Fruit fly (Drosophila melanogaster) whole organism, wandering third instar larva: ENCODE results near the gene CG3123.

Experiments used
- Abd-B ChIP-seq: fragments of >200 bp; optimal IDR thresholded peaks from 2 replicates; lab custom pipeline; 2017; ENCODE audit warnings: missing biosample characterization, missing genetic modification characterization
- CG32264 ChIP-seq: fragments of 200-800 bp; sonication (Bioruptor generic); optimal IDR thresholded peaks from 2 replicates; lab custom pipeline; 2016; ENCODE audit warnings: missing biosample characterization, missing genetic modification characterization
- CG9705 ChIP-seq: fragments of 200-800 bp; sonication (Bioruptor generic); optimal IDR thresholded peaks from 2 replicates; lab custom pipeline; 2018; ENCODE audit warnings: missing biosample characterization, mild to moderate bottlenecking, missing genetic modification characterization
- CrebA ChIP-seq: fragments of 200-800 bp; sonication (Bioruptor generic); optimal IDR thresholded peaks from 2 replicates; lab custom pipeline; 2016; ENCODE audit warnings: missing biosample characterization, mild to moderate bottlenecking, missing genetic modification characterization, borderline replicate concordance
- Dfd ChIP-seq: fragments of >200 bp; optimal IDR thresholded peaks from 2 replicates; lab custom pipeline; 2017; ENCODE audit warnings: missing biosample characterization, missing genetic modification characterization
- Dif ChIP-seq: fragments of 200-275, 200-300 bp; sonication (Bioruptor generic); optimal IDR thresholded peaks from 2 replicates; lab custom pipeline; 2018; ENCODE audit warnings: missing biosample characterization, missing genetic modification characterization; ENCODE audit not compliant: partially characterized antibody
- GATAd ChIP-seq: sonication (Bioruptor generic); optimal IDR thresholded peaks from 2 replicates; lab custom pipeline; 2016; ENCODE audit warnings: missing biosample characterization, missing genetic modification characterization
- HLH106 ChIP-seq: fragments of 200-800 bp; optimal IDR thresholded peaks from 3 replicates; lab custom pipeline; 2019; ENCODE audit warnings: missing biosample characterization, mild to moderate bottlenecking, missing genetic modification characterization, moderate library complexity
- Hnf4 ChIP-seq: fragments of 200-800 bp; sonication (Bioruptor generic); optimal IDR thresholded peaks from 2 replicates; lab custom pipeline; 2016; ENCODE audit warnings: missing biosample characterization, mild to moderate bottlenecking, missing genetic modification characterization
- Hr78 ChIP-seq: fragments of >200 bp; optimal IDR thresholded peaks from 2 replicates; lab custom pipeline; 2017; ENCODE audit warnings: missing biosample characterization, missing genetic modification characterization
- Hr83 ChIP-seq: fragments of 200-300 bp; sonication (Bioruptor generic); optimal IDR thresholded peaks from 2 replicates; lab custom pipeline; 2016; ENCODE audit warnings: missing biosample characterization, mild to moderate bottlenecking, missing genetic modification characterization, moderate library complexity; ENCODE audit not compliant: poor library complexity, severe bottlenecking
- Jra ChIP-seq: sonication (Bioruptor generic); optimal IDR thresholded peaks from 2 replicates; lab custom pipeline; 2016; ENCODE audit warnings: missing biosample characterization, missing genetic modification characterization
- Mio ChIP-seq: sonication (Bioruptor generic); optimal IDR thresholded peaks from 2 replicates; lab custom pipeline; 2016; ENCODE audit warnings: missing biosample characterization, missing genetic modification characterization
- Myc ChIP-seq: fragments of >200 bp; optimal IDR thresholded peaks from 2 replicates; lab custom pipeline; 2017
- N ChIP-seq: fragments of >200 bp; optimal IDR thresholded peaks from 2 replicates; lab custom pipeline; 2018; ENCODE audit warnings: missing biosample characterization, missing external identifiers, missing genetic modification characterization
- OdsH ChIP-seq: fragments of 200-800 bp; sonication (Bioruptor generic); optimal IDR thresholded peaks from 2 replicates; lab custom pipeline; 2016; ENCODE audit warnings: missing biosample characterization, mild to moderate bottlenecking, missing genetic modification characterization
- Rel ChIP-seq, 2 experiments: fragments of 200-800 bp; sonication (Bioruptor generic) in 1 of 2; optimal IDR thresholded peaks; 2 replicates in 1 of 2; 3 replicates in 1 of 2; lab custom pipeline; 2016 to 2019; ENCODE audit warnings: mild to moderate bottlenecking in 2 of 2, missing biosample characterization in 2 of 2, missing genetic modification characterization in 2 of 2, moderate library complexity in 1 of 2
- Sp1 ChIP-seq: fragments of 200-800 bp; sonication (Bioruptor generic); optimal IDR thresholded peaks from 3 replicates; lab custom pipeline; 2019; ENCODE audit warnings: missing biosample characterization, mild to moderate bottlenecking, missing genetic modification characterization, moderate library complexity
- Vsx2 ChIP-seq: fragments of 200-300, 225-300 bp; sonication (Bioruptor generic); optimal IDR thresholded peaks from 2 replicates; lab custom pipeline; 2018; ENCODE audit warnings: missing biosample characterization, missing genetic modification characterization; ENCODE audit not compliant: partially characterized antibody
- br ChIP-seq: fragments of 200-800 bp; sonication (Bioruptor generic); optimal IDR thresholded peaks from 2 replicates; lab custom pipeline; 2016; ENCODE audit warnings: missing biosample characterization, missing genetic modification characterization
- brk ChIP-seq: fragments of 200-800 bp; sonication (Bioruptor generic); optimal IDR thresholded peaks from 2 replicates; lab custom pipeline; 2016; ENCODE audit warnings: missing biosample characterization, mild to moderate bottlenecking, missing genetic modification characterization
- dl ChIP-seq, 2 experiments: fragments of 175-275, 200-275 bp in 1 of 2; fragments of 200-275 bp in 1 of 2; sonication (Bioruptor generic); optimal IDR thresholded peaks; lab custom pipeline; 2018; ENCODE audit warnings: mild to moderate bottlenecking in 2 of 2, missing biosample characterization in 2 of 2, missing genetic modification characterization in 2 of 2, moderate library complexity in 2 of 2; ENCODE audit not compliant: partially characterized antibody in 2 of 2, insufficient read depth in 1 of 2
- dmrt93B ChIP-seq: fragments of 200-800 bp; sonication (Bioruptor generic); optimal IDR thresholded peaks from 2 replicates; lab custom pipeline; 2018; ENCODE audit warnings: missing biosample characterization, mild to moderate bottlenecking, missing genetic modification characterization
- dsf ChIP-seq: sonication (Bioruptor generic); optimal IDR thresholded peaks from 2 replicates; lab custom pipeline; 2016; ENCODE audit warnings: missing biosample characterization, missing genetic modification characterization, borderline replicate concordance
- ey ChIP-seq: fragments of 200-800 bp; sonication (Bioruptor generic); optimal IDR thresholded peaks from 2 replicates; lab custom pipeline; 2016; ENCODE audit warnings: missing biosample characterization, missing genetic modification characterization
- foxo ChIP-seq, 2 experiments: fragments of 200-800 bp; sonication (Bioruptor generic); optimal IDR thresholded peaks; 2 replicates in 1 of 2; 3 replicates in 1 of 2; lab custom pipeline; 2016 to 2017; ENCODE audit warnings: missing biosample characterization in 2 of 2, missing genetic modification characterization in 2 of 2
- fru ChIP-seq: fragments of 200-800 bp; sonication (Bioruptor generic); optimal IDR thresholded peaks from 3 replicates; lab custom pipeline; 2016; ENCODE audit warnings: missing biosample characterization, mild to moderate bottlenecking, missing genetic modification characterization
- h ChIP-seq: fragments of 200-800 bp; sonication (Bioruptor generic); optimal IDR thresholded peaks from 3 replicates; lab custom pipeline; 2016; ENCODE audit warnings: missing biosample characterization, mild to moderate bottlenecking, missing genetic modification characterization
- jim ChIP-seq: fragments of 175-275, 200-325 bp; sonication (Bioruptor generic); optimal IDR thresholded peaks from 2 replicates; lab custom pipeline; 2016; ENCODE audit warnings: missing biosample characterization, mild to moderate bottlenecking, missing genetic modification characterization
- lola ChIP-seq: fragments of >200 bp; optimal IDR thresholded peaks from 2 replicates; lab custom pipeline; 2017; ENCODE audit warnings: missing biosample characterization, missing genetic modification characterization
- pan ChIP-seq: fragments of >200 bp; optimal IDR thresholded peaks from 2 replicates; lab custom pipeline; 2017
- psq ChIP-seq: fragments of 200-800 bp; sonication (Bioruptor generic); optimal IDR thresholded peaks from 3 replicates; lab custom pipeline; 2017; ENCODE audit warnings: missing biosample characterization, mild to moderate bottlenecking, missing genetic modification characterization, moderate library complexity
- rgr ChIP-seq: fragments of 200-800 bp; sonication (Bioruptor generic); optimal IDR thresholded peaks from 3 replicates; lab custom pipeline; 2016; ENCODE audit warnings: missing biosample characterization, mild to moderate bottlenecking, missing genetic modification characterization
- sage ChIP-seq: fragments of 200-800 bp; sonication (Bioruptor generic); optimal IDR thresholded peaks from 2 replicates; lab custom pipeline; 2016; ENCODE audit warnings: missing biosample characterization, mild to moderate bottlenecking, missing genetic modification characterization
- sv ChIP-seq: fragments of 200-800 bp; sonication (Bioruptor generic); optimal IDR thresholded peaks from 3 replicates; lab custom pipeline; 2016; ENCODE audit warnings: missing biosample characterization, missing genetic modification characterization
- tai ChIP-seq: sonication (Bioruptor generic); optimal IDR thresholded peaks from 2 replicates; lab custom pipeline; 2016; ENCODE audit warnings: missing biosample characterization, missing genetic modification characterization
- usp ChIP-seq: fragments of >200 bp; optimal IDR thresholded peaks from 2 replicates; lab custom pipeline; 2017; ENCODE audit warnings: missing biosample characterization, missing genetic modification characterization
- woc ChIP-seq: sonication (Bioruptor generic); optimal IDR thresholded peaks from 2 replicates; lab custom pipeline; 2016; ENCODE audit warnings: missing biosample characterization, mild to moderate bottlenecking, missing genetic modification characterization

CG3123 gene

dm6 chr2L:2874185-2874541, 48.9 kb upstream of the CG3123 start, which contains the start of gene Ifrd1:
Gene Ifrd1, minus strand, starts transcription at chr2L:2874489.
- TF ChIP-seq CrebA = no peak
- no peak for TF ChIP-seq OdsH (GFP tag; lab: Kevin White, UChicago)
- TF ChIP-seq usp (GFP tag; lab: Kevin White, UChicago) = no peak
- TF ChIP-seq Hr78 (GFP tag; lab: Kevin White, UChicago) = no peak
- no peak for TF ChIP-seq Rel (GFP tag; optimal IDR thresholded peaks at IDR 0.05; lab: Kevin White, UChicago)
- TF ChIP-seq Rel (tag; optimal IDR thresholded peaks at IDR 0.05; lab: Kevin White, UChicago) = no peak
- TF ChIP-seq brk (GFP tag; lab: Kevin White, UChicago) = no peak
- TF ChIP-seq h (GFP tag; lab: Kevin White, UChicago) = no peak
- no peak for TF ChIP-seq pan (lab: Kevin White, UChicago)
- no peak for TF ChIP-seq dl (GFP tag; optimal IDR thresholded peaks at IDR 0.05; lab: Kevin White, UChicago; ENCODE audit: insufficient read depth in 1 of 2, partially characterized antibody in 2 of 2)
- TF ChIP-seq CG9705 (GFP tag; lab: Kevin White, UChicago) = no peak
- no peak for TF ChIP-seq Hnf4 (GFP tag; lab: Kevin White, UChicago)
- TF ChIP-seq rgr (GFP tag; lab: Kevin White, UChicago) = no peak
- no peak for TF ChIP-seq lola (GFP tag; lab: Kevin White, UChicago)
- no peak for TF ChIP-seq sv (GFP tag; lab: Kevin White, UChicago)
- no peak for TF ChIP-seq dsf (GFP tag; lab: Kevin White, UChicago)
- TF ChIP-seq psq = no peak
- TF ChIP-seq woc (GFP tag; lab: Kevin White, UChicago) = no peak
- TF ChIP-seq Dfd (GFP tag; lab: Kevin White, UChicago) = no peak

- TF ChIP-seq Hr83 (GFP tag; lab: Kevin White, UChicago) (no peak), woc (GFP tag; lab: Kevin White, UChicago) (peak; percentile 29)
Measured at dm6 chr2L:2873729-2874127, 48.4 kb upstream of the CG3123 start.

dm6 chr2L:2872968-2873728, 47.8 kb upstream of the CG3123 start:
- no peak for TF ChIP-seq pan (lab: Kevin White, UChicago)
- no peak for TF ChIP-seq Hr83 (GFP tag; lab: Kevin White, UChicago)
- peak; percentile 32 for TF ChIP-seq sv (GFP tag; lab: Kevin White, UChicago)
- no peak for TF ChIP-seq Dif
- peak in 1 of 2 experiments; percentile 77 for TF ChIP-seq foxo (GFP tag; optimal IDR thresholded peaks at IDR 0.05; lab: Kevin White, UChicago)
- no peak for TF ChIP-seq dl (GFP tag; optimal IDR thresholded peaks at IDR 0.05; lab: Kevin White, UChicago; ENCODE audit: insufficient read depth in 1 of 2, partially characterized antibody in 2 of 2)
- TF ChIP-seq jim (GFP tag; lab: Kevin White, UChicago) = no peak
- peak; percentile 33 for TF ChIP-seq ey
- peak; percentile 45 for TF ChIP-seq Sp1 (GFP tag; lab: Kevin White, UChicago)
- no peak for TF ChIP-seq Abd-B (GFP tag; lab: Kevin White, UChicago)
- no peak for TF ChIP-seq usp (GFP tag; lab: Kevin White, UChicago)
- peak; percentile 46 for TF ChIP-seq OdsH (GFP tag; lab: Kevin White, UChicago)
- TF ChIP-seq brk (GFP tag; lab: Kevin White, UChicago) = no peak
- TF ChIP-seq Dfd (GFP tag; lab: Kevin White, UChicago) = no peak
- TF ChIP-seq br (GFP tag; lab: Kevin White, UChicago) = peak; percentile 66
- TF ChIP-seq GATAd (GFP tag; lab: Kevin White, UChicago) = no peak
- peak; percentile 53 for TF ChIP-seq fru (GFP tag; lab: Kevin White, UChicago)
- no peak for TF ChIP-seq CG9705 (GFP tag; lab: Kevin White, UChicago)
- TF ChIP-seq sage (GFP tag; lab: Kevin White, UChicago) = no peak
- TF ChIP-seq N (GFP tag; lab: Kevin White, UChicago) = no peak
- peak; percentile 60 for TF ChIP-seq h (GFP tag; lab: Kevin White, UChicago)
- TF ChIP-seq Rel (GFP tag; optimal IDR thresholded peaks at IDR 0.05; lab: Kevin White, UChicago) = no peak
- TF ChIP-seq Rel (tag; optimal IDR thresholded peaks at IDR 0.05; lab: Kevin White, UChicago) = no peak
- TF ChIP-seq Hnf4 (GFP tag; lab: Kevin White, UChicago) = peak; percentile 28
- no peak for TF ChIP-seq Vsx2 (GFP tag; lab: Kevin White, UChicago)
- no peak for TF ChIP-seq CrebA
- TF ChIP-seq woc (GFP tag; lab: Kevin White, UChicago) = no peak
- peak; percentile 32 for TF ChIP-seq psq
- no peak for TF ChIP-seq lola (GFP tag; lab: Kevin White, UChicago)
- peak; percentile 5 for TF ChIP-seq dmrt93B (GFP tag; lab: Kevin White, UChicago)
- no peak for TF ChIP-seq Hr78 (GFP tag; lab: Kevin White, UChicago)
- TF ChIP-seq rgr (GFP tag; lab: Kevin White, UChicago) = peak; percentile 32
- TF ChIP-seq Mio (GFP tag; lab: Kevin White, UChicago) = no peak
- no peak for TF ChIP-seq CG32264
- peak; percentile 82 for TF ChIP-seq Jra (GFP tag; lab: Kevin White, UChicago)
- no peak for TF ChIP-seq Myc (lab: Kevin White, UChicago)
- peak; percentile 44 for TF ChIP-seq HLH106 (tag; lab: Kevin White, UChicago)
- TF ChIP-seq tai (GFP tag; lab: Kevin White, UChicago) = no peak
